Worm (Caenorhabditis elegans): ENCODE measurements around the gene sre-49.

DNA sequence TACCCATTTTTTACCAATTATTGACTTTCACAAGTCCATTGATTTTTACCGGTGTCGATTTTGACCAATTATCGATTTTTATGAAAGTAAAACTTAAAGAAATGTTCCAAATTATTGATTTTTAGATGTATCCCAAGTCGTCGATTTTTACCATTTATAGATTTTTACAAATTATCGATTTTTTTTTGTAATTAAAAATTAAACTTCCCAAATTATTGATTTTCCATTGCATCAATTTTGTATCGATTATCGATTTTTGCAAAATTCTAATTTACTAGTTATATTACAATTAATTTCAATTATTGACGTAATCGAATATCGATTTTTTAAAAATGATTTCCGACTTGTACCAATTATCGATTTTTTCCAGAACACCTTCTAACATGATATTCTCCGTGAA is 15.5 kb upstream of the sre-49 start, which contains the start of gene sre-50:
- no peak for TF ChIP-seq lin-40 (tag; optimal IDR thresholded peaks at IDR 0.05)
- TF ChIP-seq fkh-3 (tag; optimal IDR thresholded peaks at IDR 0.05) = no peak
- TF ChIP-seq snpc-1.3 (tag; optimal IDR thresholded peaks at IDR 0.05; ENCODE audit: insufficient read depth) = no peak
- no peak for TF ChIP-seq madf-10 (tag; optimal IDR thresholded peaks at IDR 0.05)

Measured in whole organism, young adult.